Worm (Caenorhabditis elegans) whole organism, late embryonic: Measurements from ENCODE around the gene str-20.

Experiments used
- C08G9.2 ChIP-seq: sonication (generic microtip); optimal IDR thresholded peaks from 2 replicates; lab custom pipeline; 2016; ENCODE audit warnings: mild to moderate bottlenecking, missing genetic modification characterization, moderate library complexity, missing compliant biosample characterization
- C38D4.7 ChIP-seq: fragments of 200-800 bp; sonication (Bioruptor generic); optimal IDR thresholded peaks from 2 replicates; lab custom pipeline; 2018; ENCODE audit warnings: mild to moderate bottlenecking, missing genetic modification characterization, moderate library complexity, missing compliant biosample characterization
- F13H6.1 ChIP-seq: sonication (generic microtip); optimal IDR thresholded peaks from 2 replicates; lab custom pipeline; 2016; ENCODE audit warnings: missing genetic modification characterization, missing compliant biosample characterization
- T23F11.4 ChIP-seq: fragments of 200-800 bp; sonication (Bioruptor generic); optimal IDR thresholded peaks from 2 replicates; lab custom pipeline; 2018; ENCODE audit warnings: mild to moderate bottlenecking, missing genetic modification characterization, missing compliant biosample characterization
- Y22D7AL.16 ChIP-seq: sonication (generic microtip); optimal IDR thresholded peaks from 2 replicates; lab custom pipeline; 2016; ENCODE audit warnings: missing genetic modification characterization, missing compliant biosample characterization
- ama-1 ChIP-seq: fragments of 150-350 bp; optimal IDR thresholded peaks from 2 replicates; lab custom pipeline; 2014
- ceh-14 ChIP-seq: sonication (generic microtip); optimal IDR thresholded peaks from 2 replicates; lab custom pipeline; 2016; ENCODE audit warnings: missing genotype, missing genetic modification characterization, missing compliant biosample characterization
- ceh-18 ChIP-seq: sonication (generic microtip); optimal IDR thresholded peaks from 2 replicates; lab custom pipeline; 2016; ENCODE audit warnings: missing genetic modification characterization, missing compliant biosample characterization
- ceh-2 ChIP-seq: sonication (generic microtip); optimal IDR thresholded peaks from 2 replicates; lab custom pipeline; 2016; ENCODE audit warnings: missing genotype, missing genetic modification characterization, missing compliant biosample characterization
- ceh-24 ChIP-seq: sonication (generic microtip); optimal IDR thresholded peaks from 2 replicates; lab custom pipeline; 2016; ENCODE audit warnings: mild to moderate bottlenecking, missing genetic modification characterization, missing compliant biosample characterization
- ceh-31 ChIP-seq: sonication (generic microtip); optimal IDR thresholded peaks from 2 replicates; lab custom pipeline; 2016; ENCODE audit warnings: missing genetic modification characterization, missing compliant biosample characterization
- ceh-34 ChIP-seq: sonication (generic microtip); optimal IDR thresholded peaks from 2 replicates; lab custom pipeline; 2016; ENCODE audit warnings: mild to moderate bottlenecking, missing genetic modification characterization, missing compliant biosample characterization
- ceh-45 ChIP-seq: fragments of 200-800 bp; sonication (Bioruptor generic); IDR thresholded peaks from 2 replicates; pipeline ENCODE4 v1.3.6; 2022; ENCODE audit warnings: missing genetic modification reagents, missing genetic modification characterization, missing compliant biosample characterization
- ceh-6 ChIP-seq: fragments of 200-800 bp; sonication (Bioruptor generic); optimal IDR thresholded peaks from 2 replicates; lab custom pipeline; 2018; ENCODE audit warnings: mild to moderate bottlenecking, missing genetic modification characterization, missing compliant biosample characterization
- dmd-4 ChIP-seq: sonication (generic microtip); optimal IDR thresholded peaks from 2 replicates; lab custom pipeline; 2016; ENCODE audit warnings: borderline replicate concordance, missing genetic modification characterization, missing compliant biosample characterization
- dve-1 ChIP-seq: sonication (generic microtip); optimal IDR thresholded peaks from 2 replicates; lab custom pipeline; 2017; ENCODE audit warnings: antibody characterized with exemption, mild to moderate bottlenecking, missing genetic modification characterization, missing compliant biosample characterization
- elt-2 ChIP-seq: sonication (generic microtip); optimal IDR thresholded peaks from 2 replicates; lab custom pipeline; 2016; ENCODE audit warnings: missing genetic modification reagents, missing genetic modification characterization, missing compliant biosample characterization
- elt-4 ChIP-seq: sonication (generic microtip); optimal IDR thresholded peaks from 2 replicates; lab custom pipeline; 2016; ENCODE audit warnings: missing genetic modification characterization, missing compliant biosample characterization
- ets-4 ChIP-seq: sonication (generic microtip); optimal IDR thresholded peaks from 2 replicates; lab custom pipeline; 2016; ENCODE audit warnings: missing genetic modification characterization, missing compliant biosample characterization
- eyg-1 ChIP-seq: sonication (generic microtip); optimal IDR thresholded peaks from 2 replicates; lab custom pipeline; 2016; ENCODE audit warnings: missing genotype, missing genetic modification characterization, missing compliant biosample characterization
- fkh-10 ChIP-seq: fragments of 150-350 bp; optimal IDR thresholded peaks from 2 replicates; lab custom pipeline; 2014; ENCODE audit warnings: missing biosample characterization, missing genetic modification reagents, missing genetic modification characterization
- fkh-6 ChIP-seq: sonication (generic microtip); optimal IDR thresholded peaks from 2 replicates; lab custom pipeline; 2016; ENCODE audit warnings: missing genetic modification characterization, missing compliant biosample characterization
- gmeb-2 ChIP-seq: sonication (generic microtip); optimal IDR thresholded peaks from 2 replicates; lab custom pipeline; 2016; ENCODE audit warnings: missing genetic modification characterization, inconsistent platforms, missing compliant biosample characterization
- hlh-13 ChIP-seq: fragments of 200-800 bp; sonication (Bioruptor generic); optimal IDR thresholded peaks from 2 replicates; lab custom pipeline; 2018; ENCODE audit warnings: mild to moderate bottlenecking, missing genetic modification characterization, missing compliant biosample characterization
- hlh-15 ChIP-seq: sonication (generic microtip); optimal IDR thresholded peaks from 2 replicates; lab custom pipeline; 2016; ENCODE audit warnings: missing genetic modification characterization, missing compliant biosample characterization
- hlh-30 ChIP-seq: sonication (generic microtip); optimal IDR thresholded peaks from 2 replicates; lab custom pipeline; 2017; ENCODE audit warnings: antibody characterized with exemption, missing genetic modification characterization, missing compliant biosample characterization; ENCODE audit not compliant: insufficient read depth
- hlh-6 ChIP-seq: sonication (generic microtip); optimal IDR thresholded peaks from 2 replicates; lab custom pipeline; 2016; ENCODE audit warnings: missing genotype, missing genetic modification characterization, missing compliant biosample characterization
- hlh-8 ChIP-seq: sonication (generic microtip); optimal IDR thresholded peaks from 2 replicates; lab custom pipeline; 2016; ENCODE audit warnings: missing genotype, missing genetic modification characterization, missing compliant biosample characterization
- lim-6 ChIP-seq: sonication (generic microtip); optimal IDR thresholded peaks from 2 replicates; lab custom pipeline; 2016; ENCODE audit warnings: missing genetic modification characterization, missing compliant biosample characterization
- lin-11 ChIP-seq: fragments of 200-800 bp; sonication (Bioruptor generic); optimal IDR thresholded peaks from 2 replicates; lab custom pipeline; 2018; ENCODE audit warnings: mild to moderate bottlenecking, missing genetic modification characterization, missing compliant biosample characterization
- madf-2 ChIP-seq: sonication (generic microtip); optimal IDR thresholded peaks from 2 replicates; lab custom pipeline; 2017; ENCODE audit warnings: missing genetic modification characterization, missing compliant biosample characterization
- mec-3 ChIP-seq: sonication (generic microtip); optimal IDR thresholded peaks from 2 replicates; lab custom pipeline; 2016; ENCODE audit warnings: borderline replicate concordance, missing genetic modification characterization, missing compliant biosample characterization
- nhr-11 ChIP-seq: fragments of 150-350 bp; optimal IDR thresholded peaks from 2 replicates; lab custom pipeline; 2014; ENCODE audit warnings: missing biosample characterization, missing genetic modification characterization
- nhr-232 ChIP-seq: sonication (generic microtip); optimal IDR thresholded peaks from 2 replicates; lab custom pipeline; 2016; ENCODE audit warnings: missing genetic modification characterization, missing compliant biosample characterization
- npax-4 ChIP-seq: sonication (generic microtip); optimal IDR thresholded peaks from 2 replicates; lab custom pipeline; 2016; ENCODE audit warnings: missing genetic modification characterization, missing compliant biosample characterization
- odd-2 ChIP-seq: sonication (generic microtip); optimal IDR thresholded peaks from 2 replicates; lab custom pipeline; 2017; ENCODE audit warnings: antibody characterized with exemption, mild to moderate bottlenecking, missing genetic modification characterization, missing compliant biosample characterization
- pag-3 ChIP-seq: sonication (generic microtip); optimal IDR thresholded peaks from 2 replicates; lab custom pipeline; 2016; ENCODE audit warnings: missing compliant biosample characterization, missing genetic modification characterization, borderline replicate concordance
- pat-9 ChIP-seq: fragments of 200-800 bp; sonication (Bioruptor generic); optimal IDR thresholded peaks from 2 replicates; lab custom pipeline; 2018; ENCODE audit warnings: mild to moderate bottlenecking, missing genetic modification characterization, moderate library complexity, missing compliant biosample characterization
- pha-4 ChIP-seq: fragments of 150-350 bp; optimal IDR thresholded peaks from 2 replicates; lab custom pipeline; 2018; ENCODE audit warnings: missing biosample characterization, missing genetic modification reagents, missing genetic modification characterization
- pqm-1 ChIP-seq: sonication (generic microtip); optimal IDR thresholded peaks from 2 replicates; lab custom pipeline; 2016; ENCODE audit warnings: missing genetic modification characterization, missing compliant biosample characterization
- ref-2 ChIP-seq: sonication (generic microtip); optimal IDR thresholded peaks from 2 replicates; lab custom pipeline; 2016; ENCODE audit warnings: missing genetic modification characterization, missing compliant biosample characterization
- syd-9 ChIP-seq: sonication (generic microtip); optimal IDR thresholded peaks from 2 replicates; lab custom pipeline; 2016; ENCODE audit warnings: mild to moderate bottlenecking, missing genetic modification characterization, moderate library complexity, missing compliant biosample characterization
- ttx-3 ChIP-seq: sonication (generic microtip); optimal IDR thresholded peaks from 2 replicates; lab custom pipeline; 2016; ENCODE audit warnings: missing genetic modification reagents, missing genetic modification characterization, missing compliant biosample characterization
- unc-3 ChIP-seq, 2 experiments: fragments of 200-800 bp in 1 of 2; sonication (Bioruptor generic) in 1 of 2; sonication (generic microtip) in 1 of 2; conservative IDR thresholded peaks in 1 of 2; optimal IDR thresholded peaks in 1 of 2; 2 replicates each; pipeline versions ENCODE4 v1.3.6 to Lab custom; 2016 to 2022; ENCODE audit warnings: missing compliant biosample characterization in 2 of 2, missing genetic modification characterization in 2 of 2, missing genetic modification reagents in 1 of 2
- unc-42 ChIP-seq: sonication (generic microtip); optimal IDR thresholded peaks from 2 replicates; lab custom pipeline; 2016; ENCODE audit warnings: missing genotype, missing genetic modification characterization, missing compliant biosample characterization
- unc-55 ChIP-seq: sonication (generic microtip); optimal IDR thresholded peaks from 2 replicates; lab custom pipeline; 2017; ENCODE audit warnings: missing biosample characterization, missing genetic modification reagents, missing genetic modification characterization
- unc-86 ChIP-seq: sonication (generic microtip); optimal IDR thresholded peaks from 2 replicates; lab custom pipeline; 2016; ENCODE audit warnings: missing genetic modification characterization, missing compliant biosample characterization

Gene str-20

ce11 chrV:719731-720130 is 36.5 kb upstream of the str-20 start, which contains the start of gene srbc-40:
srbc-40 (minus strand) TSS chrV:719831.
- no peak for TF ChIP-seq hlh-13
- no peak for TF ChIP-seq lin-11 (tag; lab: Kevin White, UChicago)
- TF ChIP-seq ceh-6 = no peak
- no peak for TF ChIP-seq F13H6.1 (tag; lab: Kevin White, UChicago)
- TF ChIP-seq elt-4 (tag; lab: Kevin White, UChicago) = no peak
- no peak for TF ChIP-seq mec-3 (tag; lab: Kevin White, UChicago)
- no peak for TF ChIP-seq T23F11.4 (GFP tag; lab: Kevin White, UChicago)
- TF ChIP-seq unc-3 (GFP tag; conservative IDR thresholded peaks at IDR 0.05; lab: Robert Waterston, UW) = no peak
- TF ChIP-seq unc-3 (tag; optimal IDR thresholded peaks at IDR 0.05; lab: Kevin White, UChicago) = no peak
- no peak for TF ChIP-seq ceh-24
- no peak for TF ChIP-seq fkh-10
- TF ChIP-seq pha-4 (tag; lab: Kevin White, UChicago) = no peak
- TF ChIP-seq eyg-1 (tag; lab: Kevin White, UChicago) = no peak
- no peak for TF ChIP-seq ets-4

- TF ChIP-seq ceh-45 (GFP tag; lab: Robert Waterston, UW) = no peak
- no peak for TF ChIP-seq fkh-6 (tag; lab: Kevin White, UChicago)
- no peak for TF ChIP-seq T23F11.4 (GFP tag; lab: Kevin White, UChicago)
- TF ChIP-seq elt-4 (tag; lab: Kevin White, UChicago) = no peak
- no peak for TF ChIP-seq C38D4.7 (GFP tag; lab: Kevin White, UChicago)
- TF ChIP-seq eyg-1 (tag; lab: Kevin White, UChicago) = no peak
- TF ChIP-seq ceh-14 (tag; lab: Kevin White, UChicago) = no peak
- no peak for TF ChIP-seq ceh-31 (tag; lab: Kevin White, UChicago)
- TF ChIP-seq ref-2 (tag; lab: Kevin White, UChicago) = no peak
- no peak for TF ChIP-seq gmeb-2
- TF ChIP-seq unc-42 (tag; lab: Kevin White, UChicago) = no peak
- no peak for TF ChIP-seq unc-86 (tag; lab: Kevin White, UChicago)
- TF ChIP-seq lim-6 (tag; lab: Kevin White, UChicago) = no peak
- no peak for TF ChIP-seq nhr-11
- TF ChIP-seq ets-4 = no peak
- no peak for TF ChIP-seq syd-9 (tag; lab: Kevin White, UChicago)
- no peak for TF ChIP-seq Y22D7AL.16 (tag; lab: Kevin White, UChicago)
- no peak for TF ChIP-seq hlh-8 (tag; lab: Kevin White, UChicago)
- TF ChIP-seq hlh-30 (tag; lab: Kevin White, UChicago) = no peak
Observed at ce11 chrV:722889-723288, 33.4 kb upstream of the str-20 start.

- TF ChIP-seq lin-11 (tag; lab: Kevin White, UChicago) (no peak), ceh-31 (tag; lab: Kevin White, UChicago) (no peak), nhr-232 (no peak), elt-2 (tag; lab: Kevin White, UChicago) (peak; percentile 41), hlh-6 (tag; lab: Kevin White, UChicago) (no peak), madf-2 (tag; lab: Kevin White, UChicago) (no peak), ets-4 (no peak), ttx-3 (tag; lab: Kevin White, UChicago) (no peak), ceh-45 (GFP tag; lab: Robert Waterston, UW) (no peak), ama-1 (peak; percentile 26), dmd-4 (tag; lab: Kevin White, UChicago) (no peak), pag-3 (tag; lab: Kevin White, UChicago) (no peak), F13H6.1 (tag; lab: Kevin White, UChicago) (no peak), ceh-18 (no peak), ceh-24 (no peak), unc-42 (tag; lab: Kevin White, UChicago) (no peak), unc-86 (tag; lab: Kevin White, UChicago) (no peak), unc-55 (GFP tag; lab: Kevin White, UChicago) (no peak), Y22D7AL.16 (tag; lab: Kevin White, UChicago) (no peak), ref-2 (tag; lab: Kevin White, UChicago) (no peak), odd-2 (tag; lab: Kevin White, UChicago) (no peak), ceh-2 (tag; lab: Kevin White, UChicago) (no peak), nhr-11 (no peak), lim-6 (tag; lab: Kevin White, UChicago) (no peak), pat-9 (tag; lab: Kevin White, UChicago) (no peak), pqm-1 (tag; lab: Kevin White, UChicago) (peak; percentile 3), C38D4.7 (GFP tag; lab: Kevin White, UChicago) (no peak), ceh-34 (tag; lab: Kevin White, UChicago) (no peak), fkh-6 (tag; lab: Kevin White, UChicago) (no peak), dve-1 (tag; lab: Kevin White, UChicago) (peak; percentile 56), C08G9.2 (no peak), npax-4 (no peak), hlh-15 (no peak)
Observed at ce11 chrV:723895-724352, 32.3 kb upstream of the str-20 start, which contains the start of gene fbxb-72. fbxb-72 (minus strand) TSS chrV:723952.
